Worm (Caenorhabditis elegans): ENCODE data around the gene egl-26.

egl-26 gene

DNA sequence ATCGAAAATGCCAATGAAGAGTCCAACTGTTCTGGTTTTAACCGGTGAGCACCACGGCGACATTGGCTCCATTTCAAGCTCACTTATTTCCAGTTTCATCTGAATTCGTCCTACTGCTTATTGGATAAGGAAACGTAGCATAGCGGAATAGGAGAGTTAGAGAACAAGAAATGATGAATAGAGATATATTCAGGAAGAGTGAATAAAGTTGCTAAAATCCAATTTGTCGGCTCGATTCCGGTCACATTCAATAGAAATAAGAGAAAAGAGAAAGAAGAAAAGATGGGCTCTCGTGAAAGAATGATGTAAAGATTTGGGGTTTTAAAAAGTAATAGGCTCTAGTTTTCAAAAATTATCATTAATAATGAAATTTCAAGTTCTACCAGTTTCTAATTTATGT is 3.9 kb downstream of the egl-26 start:
- TF ChIP-seq lin-39 (tag; optimal IDR thresholded peaks at IDR 0.05) (no peak), unc-39 (tag; optimal IDR thresholded peaks at IDR 0.05) (no peak), blmp-1 (tag; optimal IDR thresholded peaks at IDR 0.05; ENCODE audit: insufficient read depth) (no peak), F13H6.1 (tag; optimal IDR thresholded peaks at IDR 0.05) (peak; percentile 6)

DNA sequence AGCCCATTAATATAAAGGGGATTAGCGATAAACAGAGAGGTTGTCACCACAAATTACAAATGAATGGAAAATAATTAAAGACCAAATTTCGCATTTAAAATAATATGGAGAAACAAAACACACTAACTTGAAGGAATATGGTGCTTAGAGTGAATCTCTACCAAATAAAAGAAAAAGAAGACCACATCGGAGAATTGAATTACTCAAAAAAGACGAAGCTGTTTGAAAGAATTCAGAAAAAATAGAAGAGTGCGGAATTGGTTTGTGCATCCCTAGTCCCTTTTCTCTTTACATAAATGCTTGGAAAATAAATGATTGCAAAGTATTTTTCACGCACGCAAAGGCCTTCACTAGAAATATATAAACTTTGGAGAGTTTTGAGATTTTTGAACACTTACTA is 4.4 kb downstream of the egl-26 start:
- TF ChIP-seq sma-3 (GFP tag; optimal IDR thresholded peaks at IDR 0.05) (no peak), nhr-10 (tag; optimal IDR thresholded peaks at IDR 0.05) (no peak), ztf-1 (GFP tag; conservative IDR thresholded peaks at IDR 0.05) (no peak), aly-2 (tag; optimal IDR thresholded peaks at IDR 0.05) (no peak), ztf-4 (tag; optimal IDR thresholded peaks at IDR 0.05) (no peak), ama-1 (optimal IDR thresholded peaks at IDR 0.05) (no peak), lin-39 (tag; optimal IDR thresholded peaks at IDR 0.05) (no peak), nhr-11 (tag; optimal IDR thresholded peaks at IDR 0.05) (no peak), C34F6.9 (tag; optimal IDR thresholded peaks at IDR 0.05) (no peak), egl-27 (tag; optimal IDR thresholded peaks at IDR 0.05) (no peak), unc-62 (GFP tag; optimal IDR thresholded peaks at IDR 0.05) (no peak), lin-11 (tag; optimal IDR thresholded peaks at IDR 0.05) (no peak), Y55F3AM.14 (GFP tag; optimal IDR thresholded peaks at IDR 0.05) (no peak), blmp-1 (tag; optimal IDR thresholded peaks at IDR 0.05; ENCODE audit: insufficient read depth) (no peak), crh-2 (tag; optimal IDR thresholded peaks at IDR 0.05) (no peak), lsy-2 (tag; optimal IDR thresholded peaks at IDR 0.05) (no peak), ztf-11 (tag; optimal IDR thresholded peaks at IDR 0.05) (no peak), nhr-21 (tag; optimal IDR thresholded peaks at IDR 0.05) (no peak), mdl-1 (tag; optimal IDR thresholded peaks at IDR 0.05) (no peak)

DNA sequence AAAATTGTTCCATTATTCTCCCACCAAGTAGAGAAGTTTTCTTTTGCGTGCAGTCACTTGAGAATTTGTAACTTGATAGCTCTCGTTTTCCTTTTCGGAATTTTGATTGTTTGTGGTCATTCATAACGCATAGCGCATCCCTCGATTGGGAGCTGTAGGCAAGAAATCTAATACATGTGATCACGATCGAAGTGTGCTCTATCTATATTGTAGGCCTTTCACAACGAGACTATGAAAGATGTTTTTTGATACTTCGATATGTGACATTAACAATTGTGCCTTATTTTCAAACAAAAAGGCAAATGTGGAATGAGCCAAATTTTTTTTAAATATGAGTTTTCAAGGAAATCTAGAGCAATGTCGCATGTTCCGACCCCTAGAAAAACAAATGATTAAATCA is 6.4 kb downstream of the egl-26 start:
- TF ChIP-seq F13H6.1 (tag; optimal IDR thresholded peaks at IDR 0.05) (no peak), nhr-12 (tag; optimal IDR thresholded peaks at IDR 0.05) (no peak), nhr-21 (tag; optimal IDR thresholded peaks at IDR 0.05) (no peak), unc-39 (tag; optimal IDR thresholded peaks at IDR 0.05) (no peak), egl-27 (tag; optimal IDR thresholded peaks at IDR 0.05) (no peak), nhr-23 (tag; optimal IDR thresholded peaks at IDR 0.05) (no peak), crh-2 (tag; optimal IDR thresholded peaks at IDR 0.05) (no peak), skn-1 (tag; optimal IDR thresholded peaks at IDR 0.05) (no peak), elt-3 (tag; optimal IDR thresholded peaks at IDR 0.05) (no peak), sma-9 (GFP tag; optimal IDR thresholded peaks at IDR 0.05) (no peak), sma-9 (tag; optimal IDR thresholded peaks at IDR 0.05) (no peak), snpc-4 (tag; optimal IDR thresholded peaks at IDR 0.05) (no peak), ceh-16 (tag; optimal IDR thresholded peaks at IDR 0.05) (no peak)

DNA sequence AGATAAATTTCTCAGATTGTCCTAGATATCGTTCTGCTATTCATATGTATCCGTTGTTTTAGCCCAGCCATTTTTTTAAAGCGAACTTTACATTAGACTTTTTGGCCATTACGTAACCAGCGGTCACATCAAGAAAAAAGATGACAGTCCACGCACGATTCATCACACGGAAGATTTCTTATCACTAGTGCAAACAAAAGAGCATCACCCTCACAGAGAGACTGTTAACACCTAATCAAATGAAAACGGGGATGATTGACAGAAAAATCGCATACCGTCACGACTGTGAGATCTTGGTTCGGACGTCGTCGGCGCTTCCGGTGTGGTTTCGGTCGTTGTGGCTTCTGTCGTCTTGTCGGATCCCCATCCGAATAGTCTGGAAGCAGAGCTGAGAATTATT is 7.2 kb downstream of the egl-26 start:
- no peak for TF ChIP-seq sma-9 (GFP tag; optimal IDR thresholded peaks at IDR 0.05)
- no peak for TF ChIP-seq sma-9 (tag; optimal IDR thresholded peaks at IDR 0.05)
- no peak for TF ChIP-seq mbf-1 (tag; optimal IDR thresholded peaks at IDR 0.05)
- peak; percentile 66 for TF ChIP-seq fos-1 (tag; optimal IDR thresholded peaks at IDR 0.05)
- no peak for TF ChIP-seq mdl-1 (tag; optimal IDR thresholded peaks at IDR 0.05)
- no peak for TF ChIP-seq elt-3 (tag; optimal IDR thresholded peaks at IDR 0.05)
- no peak for TF ChIP-seq nhr-25 (tag; optimal IDR thresholded peaks at IDR 0.05)

DNA sequence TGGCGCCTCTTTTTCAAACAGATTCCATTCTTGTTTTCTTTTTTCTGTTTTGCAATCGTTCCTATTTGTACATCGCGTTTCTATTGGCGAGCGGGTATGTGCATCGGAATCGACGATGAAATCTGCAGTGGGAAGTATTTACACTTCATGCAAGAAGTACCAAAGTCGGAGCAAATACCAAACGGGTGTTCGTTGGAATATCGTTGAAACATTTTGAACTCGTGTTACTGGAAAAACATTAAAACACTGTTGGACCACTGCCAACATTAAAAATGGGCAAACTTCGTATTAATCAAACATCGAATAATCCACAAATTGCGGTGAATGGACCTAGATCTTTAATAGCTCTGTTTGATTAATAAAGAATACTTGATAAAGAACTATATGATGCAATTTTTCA is 9.7 kb downstream of the egl-26 start, which contains the start of gene C23H3.9:
C23H3.9 (minus strand) TSS at position 101 of the 400 bp plus-strand sequence.
- no peak for TF ChIP-seq nhr-77 (tag; optimal IDR thresholded peaks at IDR 0.05)
- TF ChIP-seq lsy-2 (tag; optimal IDR thresholded peaks at IDR 0.05), result no peak
- TF ChIP-seq ceh-82 (tag; optimal IDR thresholded peaks at IDR 0.05), result no peak
- no peak for TF ChIP-seq fos-1 (tag; optimal IDR thresholded peaks at IDR 0.05)
- no peak for TF ChIP-seq nhr-129 (tag; optimal IDR thresholded peaks at IDR 0.05)
- TF ChIP-seq nhr-25 (tag; optimal IDR thresholded peaks at IDR 0.05), result no peak
- TF ChIP-seq snpc-4 (tag; optimal IDR thresholded peaks at IDR 0.05), result no peak
- no peak for TF ChIP-seq mdl-1 (tag; optimal IDR thresholded peaks at IDR 0.05)
- TF ChIP-seq gmeb-1 (tag; optimal IDR thresholded peaks at IDR 0.05), result no peak
- TF ChIP-seq F13H6.1 (tag; optimal IDR thresholded peaks at IDR 0.05), result no peak
- no peak for TF ChIP-seq ztf-1 (GFP tag; conservative IDR thresholded peaks at IDR 0.05)
- TF ChIP-seq unc-62 (GFP tag; optimal IDR thresholded peaks at IDR 0.05), result no peak
- no peak for TF ChIP-seq lin-11 (tag; optimal IDR thresholded peaks at IDR 0.05)
- TF ChIP-seq ZK546.5 (tag; optimal IDR thresholded peaks at IDR 0.05), result no peak
- no peak for TF ChIP-seq C34F6.9 (tag; optimal IDR thresholded peaks at IDR 0.05)
